Worm (Caenorhabditis elegans) whole organism, L3 larva: ENCODE results near the gene B0273.1.
A peak's percentile ranks its signal among the peaks of the same experiment; 100 is the strongest.

Experiments used
- R02D3.7 ChIP-seq: fragments of 150-350 bp; optimal IDR thresholded peaks from 2 replicates; lab custom pipeline; 2014; ENCODE audit warnings: missing biosample characterization, missing genetic modification characterization
- ZK546.5 ChIP-seq: sonication (generic microtip); optimal IDR thresholded peaks from 2 replicates; lab custom pipeline; 2017; ENCODE audit warnings: missing biosample characterization, missing genetic modification characterization
- aly-2 ChIP-seq: fragments of 150-350 bp; optimal IDR thresholded peaks from 2 replicates; lab custom pipeline; 2014; ENCODE audit warnings: missing biosample characterization, missing genetic modification characterization
- ama-1 ChIP-seq: fragments of 150-350 bp; optimal IDR thresholded peaks from 2 replicates; lab custom pipeline; 2018
- ceh-9 ChIP-seq: sonication (generic microtip); optimal IDR thresholded peaks from 2 replicates; lab custom pipeline; 2018; ENCODE audit warnings: missing biosample characterization, missing genetic modification characterization
- egl-27 ChIP-seq: sonication (generic microtip); optimal IDR thresholded peaks from 4 replicates; lab custom pipeline; 2017; ENCODE audit warnings: missing biosample characterization, missing genetic modification reagents, missing genetic modification characterization
- elt-2 ChIP-seq: sonication (generic microtip); optimal IDR thresholded peaks from 2 replicates; lab custom pipeline; 2016; ENCODE audit warnings: missing genetic modification reagents, mild to moderate bottlenecking, missing genetic modification characterization, missing compliant biosample characterization
- fkh-2 ChIP-seq: fragments of 150-350 bp; optimal IDR thresholded peaks from 2 replicates; lab custom pipeline; 2014; ENCODE audit warnings: missing biosample characterization, missing genetic modification reagents, missing genetic modification characterization
- fos-1 ChIP-seq: fragments of 150-350 bp; optimal IDR thresholded peaks from 2 replicates; lab custom pipeline; 2014; ENCODE audit warnings: missing biosample characterization, missing genetic modification characterization
- hmg-11 ChIP-seq: sonication (generic microtip); optimal IDR thresholded peaks from 2 replicates; lab custom pipeline; 2016; ENCODE audit warnings: missing genetic modification characterization, missing compliant biosample characterization
- jun-1 ChIP-seq: fragments of 150-350 bp; optimal IDR thresholded peaks from 2 replicates; lab custom pipeline; 2014; ENCODE audit warnings: missing biosample characterization, missing genetic modification reagents, missing genetic modification characterization
- lin-15B ChIP-seq: fragments of 150-350 bp; optimal IDR thresholded peaks from 2 replicates; lab custom pipeline; 2014; ENCODE audit warnings: missing biosample characterization, missing genetic modification characterization
- lsy-12 ChIP-seq: sonication (generic microtip); optimal IDR thresholded peaks from 2 replicates; lab custom pipeline; 2016; ENCODE audit warnings: mild to moderate bottlenecking, missing genetic modification characterization, missing compliant biosample characterization
- mdl-1 ChIP-seq: fragments of 150-350 bp; optimal IDR thresholded peaks from 2 replicates; lab custom pipeline; 2014; ENCODE audit warnings: missing biosample characterization, missing genetic modification characterization
- nhr-11 ChIP-seq: fragments of 150-350 bp; optimal IDR thresholded peaks from 2 replicates; lab custom pipeline; 2014; ENCODE audit warnings: missing biosample characterization, missing genetic modification characterization
- nhr-237 ChIP-seq: fragments of 150-350 bp; optimal IDR thresholded peaks from 2 replicates; lab custom pipeline; 2014; ENCODE audit warnings: missing biosample characterization, missing genetic modification characterization
- nhr-25 ChIP-seq: sonication (generic microtip); optimal IDR thresholded peaks from 2 replicates; lab custom pipeline; 2017; ENCODE audit warnings: missing biosample characterization, missing genetic modification characterization
- nhr-43 ChIP-seq: sonication (generic microtip); optimal IDR thresholded peaks from 2 replicates; lab custom pipeline; 2016; ENCODE audit warnings: mild to moderate bottlenecking, missing genetic modification characterization, missing compliant biosample characterization; ENCODE audit not compliant: poor library complexity, severe bottlenecking
- nhr-67 ChIP-seq: fragments of 150-350 bp; optimal IDR thresholded peaks from 2 replicates; lab custom pipeline; 2014; ENCODE audit warnings: missing biosample characterization, missing genetic modification characterization
- nhr-77 ChIP-seq: fragments of 150-350 bp; optimal IDR thresholded peaks from 2 replicates; lab custom pipeline; 2014; ENCODE audit warnings: missing biosample characterization, missing genetic modification characterization
- pha-4 ChIP-seq: fragments of 150-350 bp; optimal IDR thresholded peaks from 2 replicates; lab custom pipeline; 2014; ENCODE audit warnings: missing biosample characterization, missing genetic modification reagents, missing genetic modification characterization
- snpc-4 ChIP-seq: fragments of 150-350 bp; optimal IDR thresholded peaks from 2 replicates; lab custom pipeline; 2014; ENCODE audit warnings: missing biosample characterization, missing genetic modification characterization
- tbx-2 ChIP-seq: sonication (generic microtip); optimal IDR thresholded peaks from 2 replicates; lab custom pipeline; 2016; ENCODE audit warnings: mild to moderate bottlenecking, missing genetic modification characterization, missing compliant biosample characterization
- ztf-11 ChIP-seq: fragments of 150-350 bp; optimal IDR thresholded peaks from 2 replicates; lab custom pipeline; 2014; ENCODE audit warnings: missing biosample characterization, missing genetic modification characterization
- ztf-4 ChIP-seq: fragments of 150-350 bp; optimal IDR thresholded peaks from 2 replicates; lab custom pipeline; 2014; ENCODE audit warnings: missing biosample characterization, missing genetic modification characterization

Gene B0273.1

ce11 chrIV:5537813-5538538 is 44.2 kb downstream of the B0273.1 start, which contains the start of the genes fem-1 and drp-1:
TSS of gene fem-1 (minus strand) at chrIV:5537962.
TSS of gene drp-1 (plus strand) at chrIV:5538488.
- TF ChIP-seq snpc-4 (tag; lab: Kevin White, UChicago) (peak; percentile 29), lin-15B (tag; lab: Kevin White, UChicago) (peak; percentile 11), hmg-11 (tag; lab: Kevin White, UChicago) (peak; percentile 63), egl-27 (tag; lab: Kevin White, UChicago) (no peak)

ce11 chrIV:5541285-5541684 is 47.5 kb downstream of the B0273.1 start, which contains the start of gene tebp-2:
TSS of gene tebp-2 (plus strand) at chrIV:5541627.
- TF ChIP-seq lsy-12 (tag; lab: Kevin White, UChicago) (no peak), tbx-2 (tag; lab: Kevin White, UChicago) (no peak), nhr-11 (tag; lab: Kevin White, UChicago) (no peak), ama-1 (lab: Kevin White, UChicago) (peak; percentile 69), jun-1 (tag; lab: Kevin White, UChicago) (no peak), fos-1 (tag; lab: Kevin White, UChicago) (no peak), elt-2 (peak; percentile 22), nhr-237 (tag; lab: Kevin White, UChicago) (no peak), snpc-4 (tag; lab: Kevin White, UChicago) (peak; percentile 6), ZK546.5 (no peak), nhr-25 (tag; lab: Kevin White, UChicago) (no peak), fkh-2 (tag; lab: Kevin White, UChicago) (no peak), nhr-77 (tag; lab: Kevin White, UChicago) (no peak), pha-4 (no peak), nhr-67 (tag; lab: Kevin White, UChicago) (no peak), nhr-43 (no peak), lin-15B (tag; lab: Kevin White, UChicago) (no peak), aly-2 (no peak), R02D3.7 (tag; lab: Kevin White, UChicago) (no peak), ceh-9 (tag; lab: Kevin White, UChicago) (no peak), mdl-1 (tag; lab: Kevin White, UChicago) (no peak), ztf-11 (no peak)

- TF ChIP-seq ztf-4 (tag; lab: Kevin White, UChicago) (no peak), ama-1 (lab: Kevin White, UChicago) (no peak)
These were observed 50.9 kb downstream of the B0273.1 start, which contains the start of gene cec-6 for ce11 chrIV:5544609-5545214. TSS of gene cec-6 (plus strand) at chrIV:5544860.
